Fruit fly (Drosophila melanogaster): ENCODE measurements around the gene CG13887.

The CG13887 gene

dm6 chr3L:815234-816200 lies 22.1 kb upstream of the CG13887 start (continued):
- TF ChIP-seq bsh (GFP tag; optimal IDR thresholded peaks at IDR 0.05) = peak in 1 of 2 experiments; percentile 44
- peak; percentile 47 for TF ChIP-seq Rfx (GFP tag; IDR thresholded peaks at IDR 0.05)
- TF ChIP-seq CG9437 (GFP tag; optimal IDR thresholded peaks at IDR 0.05) = no peak
- peak; percentile 51 for TF ChIP-seq esg (GFP tag; conservative IDR thresholded peaks at IDR 0.05)
- no peak for TF ChIP-seq Oaz (GFP tag; IDR thresholded peaks at IDR 0.05)
- no peak for TF ChIP-seq CG18619 (GFP tag; optimal IDR thresholded peaks at IDR 0.05)
- peak; percentile 66; the same call in 2 of the 3 replicates for TF ChIP-seq ci (GFP tag; IDR thresholded peaks at IDR 0.05)
- peak; percentile 40 for TF ChIP-seq NfI (GFP tag; optimal IDR thresholded peaks at IDR 0.05)
- TF ChIP-seq kah (GFP tag; optimal IDR thresholded peaks at IDR 0.05) = no peak
- no peak for TF ChIP-seq Kr (GFP tag; optimal IDR thresholded peaks at IDR 0.05)
- no peak for TF ChIP-seq fd3F (GFP tag; optimal IDR thresholded peaks at IDR 0.05)
- no peak for TF ChIP-seq CG4730 (GFP tag; IDR thresholded peaks at IDR 0.05)
- peak; percentile 59; the same call in 2 of the 3 replicates for TF ChIP-seq tgo (GFP tag; IDR thresholded peaks at IDR 0.05)
- TF ChIP-seq CG15601 (tag; optimal IDR thresholded peaks at IDR 0.05) = peak; percentile 31
- TF ChIP-seq D19B (GFP tag; optimal IDR thresholded peaks at IDR 0.05) = peak; percentile 1
- TF ChIP-seq Xbp1 (GFP tag; optimal IDR thresholded peaks at IDR 0.05) = no peak
- TF ChIP-seq CG11560 (tag; IDR thresholded peaks at IDR 0.05) = no peak
- peak; percentile 10 for TF ChIP-seq Vsx1 (GFP tag; optimal IDR thresholded peaks at IDR 0.05)
- TF ChIP-seq CG42726 (GFP tag; IDR thresholded peaks at IDR 0.05; ENCODE audit: partially characterized antibody) = no peak
- TF ChIP-seq dati (GFP tag; IDR thresholded peaks at IDR 0.05) = no peak
- peak; percentile 58 for TF ChIP-seq Asciz (GFP tag; optimal IDR thresholded peaks at IDR 0.05)
- no peak for TF ChIP-seq jumu (GFP tag; optimal IDR thresholded peaks at IDR 0.05)
- peak; percentile 36 for TF ChIP-seq CoRest (tag; optimal IDR thresholded peaks at IDR 0.05)
- 0 out of 2 replicates have a peak, but pooled peaks have one; percentile 28 for TF ChIP-seq al (GFP tag; IDR thresholded peaks at IDR 0.05)
- TF ChIP-seq crol (GFP tag; IDR thresholded peaks at IDR 0.05) = peak; percentile 68
- TF ChIP-seq ase (GFP tag; IDR thresholded peaks at IDR 0.05) = 0 out of 3 replicates have a peak, but pooled peaks have one; percentile 27
- TF ChIP-seq bab2 (GFP tag; optimal IDR thresholded peaks at IDR 0.05) = no peak
- TF ChIP-seq Rx (GFP tag; IDR thresholded peaks at IDR 0.05) = peak; percentile 33; the same call in 1 of the 2 replicates
- TF ChIP-seq hbn (GFP tag; IDR thresholded peaks at IDR 0.05; ENCODE audit: partially characterized antibody) = no peak
- TF ChIP-seq sens-2 (GFP tag; IDR thresholded peaks at IDR 0.05) = 0 out of 2 replicates have a peak, but pooled peaks have one; percentile 17
- no peak for TF ChIP-seq Doc3 (GFP tag; IDR thresholded peaks at IDR 0.05; ENCODE audit: partially characterized antibody)
- TF ChIP-seq prd (optimal IDR thresholded peaks at IDR 0.05) = no peak
- TF ChIP-seq prd (GFP tag; IDR thresholded peaks at IDR 0.05) = peak; percentile 64; the same call in 2 of the 3 replicates
- TF ChIP-seq klu (GFP tag; IDR thresholded peaks at IDR 0.05) = 0 out of 2 replicates have a peak, but pooled peaks have one; percentile 21
- no peak for TF ChIP-seq cwo (GFP tag; optimal IDR thresholded peaks at IDR 0.05)
- TF ChIP-seq Myb (GFP tag; optimal IDR thresholded peaks at IDR 0.05) = no peak
- peak; percentile 65 for TF ChIP-seq CG14050 (GFP tag; IDR thresholded peaks at IDR 0.05)
- no peak for TF ChIP-seq CG34376 (GFP tag; optimal IDR thresholded peaks at IDR 0.05)
- TF ChIP-seq danr (GFP tag; IDR thresholded peaks at IDR 0.05) = no peak
- no peak for TF ChIP-seq CG4854 (GFP tag; optimal IDR thresholded peaks at IDR 0.05)
- TF ChIP-seq bcd (GFP tag; optimal IDR thresholded peaks at IDR 0.05) = no peak
- peak; percentile 32; the same call in 1 of the 3 replicates for TF ChIP-seq Aef1 (GFP tag; IDR thresholded peaks at IDR 0.05)
- no peak for TF ChIP-seq CG2199 (GFP tag; IDR thresholded peaks at IDR 0.05)
- no peak for TF ChIP-seq Elba2 (GFP tag; optimal IDR thresholded peaks at IDR 0.05)
- TF ChIP-seq cato (GFP tag; optimal IDR thresholded peaks at IDR 0.05; ENCODE audit: borderline replicate concordance) = no peak
- no peak for TF ChIP-seq Side (GFP tag; optimal IDR thresholded peaks at IDR 0.05)
- TF ChIP-seq CG3847 (GFP tag; IDR thresholded peaks at IDR 0.05) = peak; percentile 56
- TF ChIP-seq CG9215 (GFP tag; IDR thresholded peaks at IDR 0.05) = peak; percentile 45; the same call in 1 of the 2 replicates
- TF ChIP-seq eyg (GFP tag; optimal IDR thresholded peaks at IDR 0.05) = no peak
